Worm (Caenorhabditis elegans): ENCODE results near the gene F10C1.8.

The F10C1.8 gene

ce11 chrII:5754168-5754567 is at the start of gene F10C1.8:
F10C1.8 (plus strand) TSS chrII:5754468.
- no peak for TF ChIP-seq madf-9 (GFP tag; conservative IDR thresholded peaks at IDR 0.05)
- TF ChIP-seq R02D3.7 (tag; optimal IDR thresholded peaks at IDR 0.05), result no peak
- TF ChIP-seq dve-1 (tag; optimal IDR thresholded peaks at IDR 0.05; ENCODE audit: insufficient read depth), result no peak
- no peak for TF ChIP-seq rbr-2 (tag; optimal IDR thresholded peaks at IDR 0.05)
- no peak for TF ChIP-seq F44E2.7 (GFP tag; IDR thresholded peaks at IDR 0.05)
- TF ChIP-seq nhr-48 (tag; optimal IDR thresholded peaks at IDR 0.05), result no peak
- TF ChIP-seq ZK546.5 (tag; optimal IDR thresholded peaks at IDR 0.05), result no peak
- TF ChIP-seq nhr-6 (tag; optimal IDR thresholded peaks at IDR 0.05), result no peak
- no peak for TF ChIP-seq tag-97 (GFP tag; IDR thresholded peaks at IDR 0.05)

DNA sequence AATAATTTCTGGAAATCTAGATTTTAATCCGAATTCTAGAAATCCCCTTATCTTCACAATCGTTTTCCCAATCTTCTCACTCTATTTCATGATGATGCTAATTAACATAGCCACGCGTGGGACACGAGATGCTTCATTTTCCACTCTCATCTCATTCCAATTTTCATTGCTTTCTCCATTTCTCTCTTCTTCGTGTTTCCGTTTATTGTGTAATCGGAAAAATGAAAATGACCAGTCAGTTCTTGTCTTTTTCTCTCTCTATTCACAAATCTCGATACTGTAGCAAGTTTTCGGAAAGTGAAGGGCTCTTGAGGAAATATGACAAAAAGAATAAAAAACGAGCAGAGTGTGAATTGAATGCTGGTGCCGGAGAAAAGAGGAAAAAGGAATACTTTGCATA is 49.8 kb upstream of the F10C1.8 start:
- no peak for TF ChIP-seq set-16 (GFP tag; IDR thresholded peaks at IDR 0.05)
- TF ChIP-seq lsy-2 (tag; optimal IDR thresholded peaks at IDR 0.05), result peak in 1 of 2 experiments; percentile 14
- peak; percentile 27 for TF ChIP-seq mxl-3 (GFP tag; optimal IDR thresholded peaks at IDR 0.05)
- peak; percentile 25 for TF ChIP-seq hlh-30 (tag; optimal IDR thresholded peaks at IDR 0.05; ENCODE audit: insufficient read depth)
- TF ChIP-seq fkh-10 (GFP tag; optimal IDR thresholded peaks at IDR 0.05), result no peak
- TF ChIP-seq daf-16 (GFP tag; optimal IDR thresholded peaks at IDR 0.05), result no peak
- no peak for TF ChIP-seq daf-16 (tag; optimal IDR thresholded peaks at IDR 0.05)
- no peak for TF ChIP-seq dpl-1 (GFP tag; optimal IDR thresholded peaks at IDR 0.05)
- TF ChIP-seq F37D6.2 (tag; optimal IDR thresholded peaks at IDR 0.05), result no peak
- no peak for TF ChIP-seq nhr-42 (GFP tag; IDR thresholded peaks at IDR 0.05)
- no peak for TF ChIP-seq ceh-82 (tag; optimal IDR thresholded peaks at IDR 0.05)
- no peak for TF ChIP-seq jun-1 (tag; optimal IDR thresholded peaks at IDR 0.05)
- TF ChIP-seq lin-29 (GFP tag; IDR thresholded peaks at IDR 0.05), result no peak
- no peak for TF ChIP-seq daf-12 (tag; optimal IDR thresholded peaks at IDR 0.05)

ce11 chrII:5707532-5707931 is 46.7 kb upstream of the F10C1.8 start, which contains the start of gene osta-2:
osta-2 (plus strand) TSS chrII:5707691.
- TF ChIP-seq lir-3 (tag; optimal IDR thresholded peaks at IDR 0.05) (no peak), unc-62 (GFP tag; optimal IDR thresholded peaks at IDR 0.05 in 1 of 2) (peak in 1 of 2 experiments; percentile 92), unc-62 (tag; optimal IDR thresholded peaks at IDR 0.05) (no peak), fkh-10 (GFP tag; optimal IDR thresholded peaks at IDR 0.05) (peak; percentile 5)

- TF ChIP-seq fos-1 (tag; optimal IDR thresholded peaks at IDR 0.05) (no peak), madf-9 (GFP tag; conservative IDR thresholded peaks at IDR 0.05) (no peak), lin-15B (tag; optimal IDR thresholded peaks at IDR 0.05) (no peak), T20F7.1 (GFP tag; optimal IDR thresholded peaks at IDR 0.05) (no peak), ces-1 (GFP tag; optimal IDR thresholded peaks at IDR 0.05) (peak; percentile 81), fkh-10 (GFP tag; optimal IDR thresholded peaks at IDR 0.05) (peak; percentile 82), mdl-1 (tag; optimal IDR thresholded peaks at IDR 0.05) (no peak), nhr-41 (GFP tag; IDR thresholded peaks at IDR 0.05) (no peak), unc-62 (GFP tag; optimal IDR thresholded peaks at IDR 0.05 in 1 of 2) (peak in 1 of 2 experiments; percentile 85), unc-62 (tag; optimal IDR thresholded peaks at IDR 0.05) (no peak), ceh-62 (tag; optimal IDR thresholded peaks at IDR 0.05) (no peak), lin-38 (GFP tag; IDR thresholded peaks at IDR 0.05) (no peak), F49E8.2 (tag; optimal IDR thresholded peaks at IDR 0.05; ENCODE audit: borderline replicate concordance) (no peak), ctbp-1 (GFP tag; IDR thresholded peaks at IDR 0.05) (peak; percentile 48), duxl-1 (tag; optimal IDR thresholded peaks at IDR 0.05; ENCODE audit: poor library complexity) (no peak), rbr-2 (tag; optimal IDR thresholded peaks at IDR 0.05) (peak; percentile 18), hmg-1.1 (GFP tag; IDR thresholded peaks at IDR 0.05) (0 out of 2 replicates have a peak, but pooled peaks have one; percentile 24), ZK337.2 (GFP tag; IDR thresholded peaks at IDR 0.05) (no peak), F37D6.2 (tag; optimal IDR thresholded peaks at IDR 0.05) (no peak), daf-19 (GFP tag; conservative IDR thresholded peaks at IDR 0.05) (no peak), nhr-10 (tag; optimal IDR thresholded peaks at IDR 0.05) (no peak), ZK546.5 (tag; optimal IDR thresholded peaks at IDR 0.05) (no peak), nhr-42 (GFP tag; IDR thresholded peaks at IDR 0.05) (no peak), nhr-111 (GFP tag; optimal IDR thresholded peaks at IDR 0.05) (no peak)
These were observed 46.1 kb upstream of the F10C1.8 start for ce11 chrII:5708154-5708553.
